Fruit fly (Drosophila melanogaster): ENCODE data around the gene CG13287.

Gene CG13287

dm6 chr3L:5923646-5924122 lies 41.6 kb downstream of the CG13287 start, which contains the start of gene CG33523 (continued):
- TF ChIP-seq CG15073 (GFP tag; optimal IDR thresholded peaks at IDR 0.05) = no peak
- TF ChIP-seq Ada2b (GFP tag; IDR thresholded peaks at IDR 0.05) = no peak
- TF ChIP-seq CG15479 (GFP tag; optimal IDR thresholded peaks at IDR 0.05) = no peak
- TF ChIP-seq gro (GFP tag; optimal IDR thresholded peaks at IDR 0.05) = peak; percentile 11
- TF ChIP-seq Bgb (GFP tag; IDR thresholded peaks at IDR 0.05; ENCODE audit: partially characterized antibody) = peak; percentile 43; the same call in 1 of the 2 replicates
- TF ChIP-seq CG4360 (GFP tag; IDR thresholded peaks at IDR 0.05) = no peak
- TF ChIP-seq cg (GFP tag; optimal IDR thresholded peaks at IDR 0.05) = no peak
- no peak for TF ChIP-seq CG15601 (tag; optimal IDR thresholded peaks at IDR 0.05)
- no peak for TF ChIP-seq CG10267 (tag; optimal IDR thresholded peaks at IDR 0.05)
- no peak for TF ChIP-seq aop (GFP tag; IDR thresholded peaks at IDR 0.05)
- TF ChIP-seq CG10209 (GFP tag; optimal IDR thresholded peaks at IDR 0.05) = no peak
- peak; percentile 27 for TF ChIP-seq Nf-YC (tag; optimal IDR thresholded peaks at IDR 0.05)
- TF ChIP-seq gce (GFP tag; IDR thresholded peaks at IDR 0.05) = no peak
- TF ChIP-seq sens (GFP tag) = peak; percentile 58
- TF ChIP-seq dimm (GFP tag; IDR thresholded peaks at IDR 0.05) = no peak
- no peak for TF ChIP-seq ato (GFP tag; IDR thresholded peaks at IDR 0.05; ENCODE audit: partially characterized antibody)
- TF ChIP-seq eve (GFP tag; optimal IDR thresholded peaks at IDR 0.05) = no peak
- TF ChIP-seq Antp (GFP tag; optimal IDR thresholded peaks at IDR 0.05) = no peak
- TF ChIP-seq pum (GFP tag; optimal IDR thresholded peaks at IDR 0.05) = no peak
- no peak for TF ChIP-seq al (GFP tag; IDR thresholded peaks at IDR 0.05)
- TF ChIP-seq Xbp1 (GFP tag; optimal IDR thresholded peaks at IDR 0.05) = no peak
- no peak for TF ChIP-seq da (GFP tag; optimal IDR thresholded peaks at IDR 0.05)
- TF ChIP-seq CG11560 (tag; IDR thresholded peaks at IDR 0.05) = no peak
- TF ChIP-seq exex (tag; optimal IDR thresholded peaks at IDR 0.05) = peak; percentile 76
- TF ChIP-seq lov (optimal IDR thresholded peaks at IDR 0.05) = no peak
- TF ChIP-seq lov (GFP tag; IDR thresholded peaks at IDR 0.05) = no peak
- TF ChIP-seq HLH54F (GFP tag; optimal IDR thresholded peaks at IDR 0.05) = no peak
- no peak for TF ChIP-seq peb (GFP tag; IDR thresholded peaks at IDR 0.05)
- no peak for TF ChIP-seq CG9437 (GFP tag; optimal IDR thresholded peaks at IDR 0.05)
- no peak for TF ChIP-seq Side (GFP tag; optimal IDR thresholded peaks at IDR 0.05)
- TF ChIP-seq sug (tag; optimal IDR thresholded peaks at IDR 0.05) = peak; percentile 82
- TF ChIP-seq CG17359 (tag; optimal IDR thresholded peaks at IDR 0.05) = no peak
- no peak for TF ChIP-seq fd96Cb (tag; optimal IDR thresholded peaks at IDR 0.05)
- TF ChIP-seq CG15514 (GFP tag; optimal IDR thresholded peaks at IDR 0.05) = peak; percentile 23
- no peak for TF ChIP-seq so (GFP tag; IDR thresholded peaks at IDR 0.05)
- no peak for TF ChIP-seq CG10462 (GFP tag; optimal IDR thresholded peaks at IDR 0.05)
- TF ChIP-seq CG4707 (GFP tag; optimal IDR thresholded peaks at IDR 0.05) = no peak
- TF ChIP-seq HmgD (GFP tag; optimal IDR thresholded peaks at IDR 0.05) = no peak
- TF ChIP-seq grau (tag; optimal IDR thresholded peaks at IDR 0.05) = no peak
- TF ChIP-seq lab (GFP tag; optimal IDR thresholded peaks at IDR 0.05) = peak; percentile 67
- TF ChIP-seq CG8290 (GFP tag; optimal IDR thresholded peaks at IDR 0.05) = no peak
- peak in 1 of 2 experiments; percentile 53 for TF ChIP-seq CG8290 (tag; optimal IDR thresholded peaks at IDR 0.05)
- TF ChIP-seq Drgx (GFP tag; IDR thresholded peaks at IDR 0.05) = no peak
- TF ChIP-seq vfl (GFP tag; optimal IDR thresholded peaks at IDR 0.05) = no peak
- TF ChIP-seq Ptx1 (GFP tag; IDR thresholded peaks at IDR 0.05) = 0 out of 2 replicates have a peak, but pooled peaks have one; percentile 14
- 0 out of 2 replicates have a peak, but pooled peaks have one; percentile 39 for TF ChIP-seq CG42726 (GFP tag; IDR thresholded peaks at IDR 0.05; ENCODE audit: partially characterized antibody)
- no peak for TF ChIP-seq CG16815 (GFP tag; optimal IDR thresholded peaks at IDR 0.05)
- TF ChIP-seq CG11247 (GFP tag; IDR thresholded peaks at IDR 0.05) = 0 out of 2 replicates have a peak, but pooled peaks have one; percentile 16
- TF ChIP-seq jing (GFP tag; optimal IDR thresholded peaks at IDR 0.05) = no peak
- TF ChIP-seq CG15011 (GFP tag; optimal IDR thresholded peaks at IDR 0.05) = no peak
- peak; percentile 74 for TF ChIP-seq CG10543 (GFP tag; optimal IDR thresholded peaks at IDR 0.05)
- TF ChIP-seq pfk (GFP tag; optimal IDR thresholded peaks at IDR 0.05) = no peak

Measured in whole organism, embryonic.